Fruit fly (Drosophila melanogaster) whole organism, wandering third instar larva: ENCODE results near the gene Dad1.

Source experiments
- CrebA ChIP-seq: fragments of 200-800 bp; sonication (Bioruptor generic); optimal IDR thresholded peaks from 2 replicates; lab custom pipeline; 2016; ENCODE audit warnings: missing biosample characterization, mild to moderate bottlenecking, missing genetic modification characterization, borderline replicate concordance
- Dif ChIP-seq: fragments of 200-275, 200-300 bp; sonication (Bioruptor generic); optimal IDR thresholded peaks from 2 replicates; lab custom pipeline; 2018; ENCODE audit warnings: missing biosample characterization, missing genetic modification characterization; ENCODE audit not compliant: partially characterized antibody
- br ChIP-seq: fragments of 200-800 bp; sonication (Bioruptor generic); optimal IDR thresholded peaks from 2 replicates; lab custom pipeline; 2016; ENCODE audit warnings: missing biosample characterization, missing genetic modification characterization
- dmrt93B ChIP-seq: fragments of 200-800 bp; sonication (Bioruptor generic); optimal IDR thresholded peaks from 2 replicates; lab custom pipeline; 2018; ENCODE audit warnings: missing biosample characterization, mild to moderate bottlenecking, missing genetic modification characterization
- fru ChIP-seq: fragments of 200-800 bp; sonication (Bioruptor generic); optimal IDR thresholded peaks from 3 replicates; lab custom pipeline; 2016; ENCODE audit warnings: missing biosample characterization, mild to moderate bottlenecking, missing genetic modification characterization
- h ChIP-seq: fragments of 200-800 bp; sonication (Bioruptor generic); optimal IDR thresholded peaks from 3 replicates; lab custom pipeline; 2016; ENCODE audit warnings: missing biosample characterization, mild to moderate bottlenecking, missing genetic modification characterization
- lola ChIP-seq: fragments of >200 bp; optimal IDR thresholded peaks from 2 replicates; lab custom pipeline; 2017; ENCODE audit warnings: missing biosample characterization, missing genetic modification characterization
- psq ChIP-seq: fragments of 200-800 bp; sonication (Bioruptor generic); optimal IDR thresholded peaks from 3 replicates; lab custom pipeline; 2017; ENCODE audit warnings: missing biosample characterization, mild to moderate bottlenecking, missing genetic modification characterization, moderate library complexity

DNA sequence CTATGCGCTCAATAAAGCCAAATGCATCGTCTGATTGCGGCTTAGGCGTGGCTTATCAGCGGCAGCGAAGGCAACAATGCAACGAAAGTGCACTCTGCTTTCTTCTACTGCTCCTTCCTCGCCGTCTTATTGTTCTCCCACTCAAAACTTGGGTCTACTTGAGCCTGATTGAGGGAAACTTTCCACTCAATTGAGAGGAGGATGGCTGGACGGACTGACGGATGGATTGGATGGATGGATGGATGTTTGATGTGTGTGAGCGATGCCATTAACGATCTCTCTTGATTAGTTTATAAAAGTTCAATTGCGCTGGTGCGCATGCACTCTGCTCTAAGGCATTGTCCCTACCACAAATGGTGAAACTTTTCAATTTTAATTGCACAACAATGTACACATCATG, 39.1 kb upstream of the Dad1 start:
- no peak for TF ChIP-seq fru (GFP tag; lab: Kevin White, UChicago)
- TF ChIP-seq br (GFP tag; lab: Kevin White, UChicago) = no peak
- TF ChIP-seq h (GFP tag; lab: Kevin White, UChicago) = no peak
- no peak for TF ChIP-seq psq (GFP tag; lab: Kevin White, UChicago)
- TF ChIP-seq Dif (GFP tag; lab: Kevin White, UChicago) = no peak
- no peak for TF ChIP-seq CrebA (GFP tag; lab: Kevin White, UChicago)
- TF ChIP-seq lola (GFP tag; lab: Kevin White, UChicago) = no peak
- no peak for TF ChIP-seq dmrt93B (GFP tag; lab: Kevin White, UChicago)
